Fruit fly (Drosophila melanogaster): ENCODE data around the gene dco.

Gene dco

DNA sequence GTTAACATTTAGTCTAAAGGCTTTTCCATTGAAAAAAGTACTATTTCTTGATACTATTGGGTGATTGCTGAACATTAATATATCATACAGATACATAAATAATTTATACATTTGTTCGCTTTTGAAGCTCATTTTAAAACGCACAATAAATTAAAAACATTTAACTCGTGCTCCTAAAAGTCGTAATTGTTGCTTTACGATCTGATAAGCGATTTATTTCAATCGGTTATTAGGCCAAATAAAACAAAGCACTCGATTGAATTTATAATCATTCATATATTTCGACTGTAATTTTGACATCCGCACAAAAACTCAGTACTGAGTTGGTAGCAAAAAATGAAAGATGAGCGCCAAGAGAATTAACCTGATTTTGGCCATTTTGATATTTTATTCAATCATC is 26.0 kb downstream of the dco start, which contains the start of gene CG33773:
Gene CG33773 (plus strand): TSS at position 301 of the 400 bp plus-strand sequence.
- no peak for TF ChIP-seq CG10348 (GFP tag; IDR thresholded peaks at IDR 0.05)
- no peak for TF ChIP-seq CG15710 (tag; optimal IDR thresholded peaks at IDR 0.05)
- TF ChIP-seq Pif1A (GFP tag; optimal IDR thresholded peaks at IDR 0.05), result no peak
- TF ChIP-seq CG4496 (GFP tag; IDR thresholded peaks at IDR 0.05), result no peak
- no peak for TF ChIP-seq fd96Ca (GFP tag; IDR thresholded peaks at IDR 0.05)
- no peak for TF ChIP-seq CG17806 (tag; optimal IDR thresholded peaks at IDR 0.05)
- TF ChIP-seq gl (tag; optimal IDR thresholded peaks at IDR 0.05), result no peak
- TF ChIP-seq D1 (tag; optimal IDR thresholded peaks at IDR 0.05), result no peak
- no peak for TF ChIP-seq EcR (GFP tag; optimal IDR thresholded peaks at IDR 0.05)
- TF ChIP-seq CG9948 (tag; optimal IDR thresholded peaks at IDR 0.05), result no peak
- no peak for TF ChIP-seq CG8159 (tag; optimal IDR thresholded peaks at IDR 0.05)
- TF ChIP-seq CG13204 (GFP tag; optimal IDR thresholded peaks at IDR 0.05), result no peak

DNA sequence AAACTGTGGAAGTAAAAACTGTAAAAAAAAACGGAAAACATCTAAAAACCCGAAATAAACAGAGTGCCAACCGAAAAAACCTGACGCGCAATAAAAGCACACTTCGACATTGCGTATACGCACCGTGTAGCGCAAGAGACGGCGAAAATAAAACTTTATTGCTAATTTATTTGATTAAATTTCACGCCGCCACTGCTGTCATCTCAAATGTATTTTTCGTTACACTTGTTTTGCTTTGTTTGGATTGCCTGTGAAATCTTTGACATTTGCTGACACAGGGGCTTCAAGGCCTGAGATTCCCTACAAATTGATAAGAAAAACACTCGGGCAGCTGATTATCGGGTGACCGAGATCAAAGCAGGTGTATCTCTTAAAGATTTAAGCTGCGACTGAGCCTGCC is 40.2 kb downstream of the dco start:
- no peak for TF ChIP-seq Pif1B (GFP tag; optimal IDR thresholded peaks at IDR 0.05)
- no peak for TF ChIP-seq CG8301 (tag; optimal IDR thresholded peaks at IDR 0.05)
- no peak for TF ChIP-seq Ets98B (GFP tag; IDR thresholded peaks at IDR 0.05)
- no peak for TF ChIP-seq CG10348 (GFP tag; IDR thresholded peaks at IDR 0.05)
- no peak for TF ChIP-seq CG9948 (tag; optimal IDR thresholded peaks at IDR 0.05)
- TF ChIP-seq CG14655 (GFP tag; optimal IDR thresholded peaks at IDR 0.05), result no peak
- TF ChIP-seq Pif1A (GFP tag; optimal IDR thresholded peaks at IDR 0.05), result no peak
- TF ChIP-seq gl (tag; optimal IDR thresholded peaks at IDR 0.05), result no peak
- no peak for TF ChIP-seq CG4496 (GFP tag; IDR thresholded peaks at IDR 0.05)
- TF ChIP-seq CG32121 (GFP tag; IDR thresholded peaks at IDR 0.05), result no peak
- no peak for TF ChIP-seq Snoo (tag; optimal IDR thresholded peaks at IDR 0.05)
- no peak for TF ChIP-seq CG8159 (tag; optimal IDR thresholded peaks at IDR 0.05)
- no peak for TF ChIP-seq CG12605 (GFP tag; IDR thresholded peaks at IDR 0.05)
- no peak for TF ChIP-seq CG15710 (tag; optimal IDR thresholded peaks at IDR 0.05)
- no peak for TF ChIP-seq EcR (GFP tag; optimal IDR thresholded peaks at IDR 0.05)
- no peak for TF ChIP-seq CG34367 (tag; optimal IDR thresholded peaks at IDR 0.05)
- TF ChIP-seq D1 (tag; optimal IDR thresholded peaks at IDR 0.05), result no peak
- no peak for TF ChIP-seq CG13204 (GFP tag; optimal IDR thresholded peaks at IDR 0.05)

DNA sequence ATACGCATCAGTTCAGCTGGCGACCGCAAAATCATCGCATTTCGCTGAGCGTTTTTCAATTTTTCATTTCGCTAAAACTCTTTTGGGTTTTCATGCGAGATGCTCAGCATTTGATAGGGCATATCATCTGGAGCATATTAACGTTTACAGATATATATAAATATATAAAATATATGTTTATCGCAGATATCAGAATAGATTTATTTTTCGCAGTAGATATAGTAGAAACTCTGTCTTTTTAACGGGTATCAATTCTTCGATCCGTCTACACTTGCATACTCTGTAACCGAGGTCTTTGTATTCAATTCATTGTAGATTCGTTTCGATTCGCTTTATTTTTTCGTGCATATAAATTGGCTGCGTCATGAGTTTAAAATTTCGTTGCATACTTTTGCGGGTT is 41.3 kb downstream of the dco start:
- TF ChIP-seq CG4496 (GFP tag; IDR thresholded peaks at IDR 0.05) (no peak; the same call in 2 of the 3 replicates), Snoo (tag; optimal IDR thresholded peaks at IDR 0.05) (no peak), D1 (tag; optimal IDR thresholded peaks at IDR 0.05) (no peak), CG9948 (tag; optimal IDR thresholded peaks at IDR 0.05) (no peak), CG8159 (tag; optimal IDR thresholded peaks at IDR 0.05) (no peak), rn (GFP tag; IDR thresholded peaks at IDR 0.05) (no peak), fd96Ca (GFP tag; IDR thresholded peaks at IDR 0.05) (no peak), CG17806 (tag; optimal IDR thresholded peaks at IDR 0.05) (no peak), CG12605 (GFP tag; IDR thresholded peaks at IDR 0.05) (no peak), CG10348 (GFP tag; IDR thresholded peaks at IDR 0.05) (no peak), gl (tag; optimal IDR thresholded peaks at IDR 0.05) (no peak), Ets98B (GFP tag; IDR thresholded peaks at IDR 0.05) (no peak; the same call in 1 of the 2 replicates), CG32121 (GFP tag; IDR thresholded peaks at IDR 0.05) (no peak), Pif1B (GFP tag; optimal IDR thresholded peaks at IDR 0.05) (no peak), CG8301 (tag; optimal IDR thresholded peaks at IDR 0.05) (no peak)

DNA sequence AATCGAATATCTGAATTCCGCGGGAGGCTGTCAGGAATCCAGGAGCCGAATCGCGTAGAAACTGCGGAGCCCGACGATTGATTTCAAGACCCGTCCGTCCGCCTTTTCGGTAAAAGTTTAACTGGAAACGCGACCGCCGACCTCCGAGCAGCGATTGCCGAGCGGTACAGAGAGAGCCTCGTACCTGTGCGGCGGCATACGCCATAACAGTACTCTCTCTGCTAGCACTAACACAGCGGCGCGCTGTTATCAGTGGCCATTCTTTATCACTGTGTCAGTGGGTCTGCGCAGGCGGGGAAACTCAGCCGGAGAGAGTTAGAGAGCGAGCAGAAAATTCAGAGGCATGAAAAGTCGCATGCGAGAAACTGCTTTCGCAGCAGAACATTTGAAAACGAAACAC is 44.3 kb downstream of the dco start, which contains the start of gene 5-HT7:
Gene 5-HT7 (minus strand): TSS at position 161 of the 400 bp plus-strand sequence.
- TF ChIP-seq fd96Ca (GFP tag; IDR thresholded peaks at IDR 0.05) (no peak), CG8301 (tag; optimal IDR thresholded peaks at IDR 0.05) (no peak), CG12605 (GFP tag; IDR thresholded peaks at IDR 0.05) (no peak), CG13204 (GFP tag; optimal IDR thresholded peaks at IDR 0.05) (peak; percentile 63)

DNA sequence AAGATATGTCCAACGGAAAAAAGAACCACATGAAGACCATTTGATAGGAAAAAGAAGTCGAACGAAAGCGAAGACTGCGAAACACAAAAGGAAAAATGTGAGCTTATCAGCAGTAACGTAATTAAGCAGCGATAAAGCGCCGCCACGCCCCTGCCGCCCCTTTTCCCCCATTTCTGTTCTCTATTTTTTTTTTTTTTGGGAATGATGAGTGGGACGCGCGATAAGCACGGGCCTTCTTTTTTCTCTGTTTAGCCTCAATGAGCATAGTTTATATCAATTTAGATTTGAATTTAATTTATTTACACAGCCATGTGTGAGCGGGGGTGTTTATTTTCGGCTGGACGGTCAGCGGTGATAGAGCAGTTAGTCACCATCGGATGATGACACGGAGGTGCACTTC is 50.9 kb downstream of the dco start:
- no peak for TF ChIP-seq CG34367 (tag; optimal IDR thresholded peaks at IDR 0.05)
- no peak for TF ChIP-seq D1 (tag; optimal IDR thresholded peaks at IDR 0.05)

DNA sequence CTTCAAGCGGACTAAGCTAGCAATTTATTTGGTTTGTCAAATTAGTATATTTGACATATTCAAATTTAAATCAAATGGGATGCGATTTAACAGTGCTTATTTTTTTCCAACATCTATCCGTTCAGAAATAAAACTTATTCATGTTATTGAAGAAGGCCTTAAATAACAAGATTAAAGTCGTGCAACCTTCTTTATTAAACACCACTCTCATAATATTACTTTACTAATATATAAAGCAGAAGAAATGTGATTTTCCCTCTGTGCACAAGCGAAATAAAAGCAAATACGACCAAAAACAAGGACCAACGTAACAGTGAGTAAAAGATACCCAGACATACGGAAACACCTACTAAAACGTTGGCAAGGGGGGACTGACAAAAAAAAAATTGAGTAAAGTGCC is 54.4 kb downstream of the dco start:
- TF ChIP-seq CG4496 (GFP tag; IDR thresholded peaks at IDR 0.05) (no peak), rn (GFP tag; IDR thresholded peaks at IDR 0.05) (no peak), Ets98B (GFP tag; IDR thresholded peaks at IDR 0.05) (no peak), CG15710 (tag; optimal IDR thresholded peaks at IDR 0.05) (no peak), CG8301 (tag; optimal IDR thresholded peaks at IDR 0.05) (no peak), CG14655 (GFP tag; optimal IDR thresholded peaks at IDR 0.05) (no peak), CG32121 (GFP tag; IDR thresholded peaks at IDR 0.05) (no peak), Pif1B (GFP tag; optimal IDR thresholded peaks at IDR 0.05) (no peak)
